Worm (Caenorhabditis elegans) whole organism, dauer: Measurements from ENCODE around the gene cyp-34A2.
"Not testable (repeated sequence)": the region's sequence is repeated elsewhere in the genome, so short reads cannot be mapped to it uniquely, and the experiment has no call there.

Source experiments
- unc-62 ChIP-seq: sonication (generic microtip); optimal IDR thresholded peaks from 2 replicates; lab custom pipeline; 2017; ENCODE audit warnings: missing biosample characterization, missing genetic modification reagents, missing genetic modification characterization

The cyp-34A2 gene

DNA sequence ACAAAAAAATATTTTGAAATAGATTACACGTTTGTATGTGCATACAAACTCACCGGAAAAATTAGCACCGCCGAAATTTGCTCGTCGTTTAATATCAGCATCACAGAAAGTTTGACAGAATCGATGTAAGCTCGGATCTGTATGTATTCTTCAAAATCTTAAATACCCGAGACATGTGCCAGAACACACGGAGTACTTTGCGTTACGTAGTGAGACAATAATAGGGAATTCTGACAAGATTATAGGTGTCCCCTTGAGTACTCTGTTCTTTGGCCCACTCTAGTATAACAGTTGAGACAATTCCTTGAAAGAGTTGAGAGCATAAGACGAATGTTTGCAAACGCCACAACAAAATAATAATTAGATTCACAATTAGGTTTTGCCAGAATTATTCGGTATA is 12.7 kb upstream of the cyp-34A2 start, which contains the start of gene srx-48:
TSS of gene srx-48 (minus strand) at position 101 of the 400 bp plus-strand sequence.
- no peak for TF ChIP-seq unc-62 (GFP tag; lab: Kevin White, UChicago)

DNA sequence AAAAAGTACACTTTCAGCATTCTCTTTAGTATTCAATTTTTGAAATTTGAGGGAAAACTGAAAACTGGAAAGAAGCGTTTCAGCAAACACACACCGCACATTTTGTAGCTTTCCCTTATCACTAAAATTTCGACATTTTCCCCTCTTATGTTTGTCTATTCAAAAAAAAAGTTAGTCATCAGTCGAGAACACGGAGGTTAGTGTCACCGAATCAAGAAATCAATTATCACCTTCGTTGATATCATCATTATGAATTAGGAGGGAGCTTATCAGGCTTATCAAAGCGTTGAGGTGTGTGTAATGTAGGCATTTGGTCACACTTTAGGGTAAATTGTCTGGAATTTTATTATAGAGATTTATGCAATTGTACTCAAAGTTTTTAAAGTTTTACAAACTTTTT is 7.7 kb upstream of the cyp-34A2 start, which contains the start of gene cpr-3:
TSS of gene cpr-3 (minus strand) at position 104 of the 400 bp plus-strand sequence.
- TF ChIP-seq unc-62 (GFP tag; lab: Kevin White, UChicago): no peak

DNA sequence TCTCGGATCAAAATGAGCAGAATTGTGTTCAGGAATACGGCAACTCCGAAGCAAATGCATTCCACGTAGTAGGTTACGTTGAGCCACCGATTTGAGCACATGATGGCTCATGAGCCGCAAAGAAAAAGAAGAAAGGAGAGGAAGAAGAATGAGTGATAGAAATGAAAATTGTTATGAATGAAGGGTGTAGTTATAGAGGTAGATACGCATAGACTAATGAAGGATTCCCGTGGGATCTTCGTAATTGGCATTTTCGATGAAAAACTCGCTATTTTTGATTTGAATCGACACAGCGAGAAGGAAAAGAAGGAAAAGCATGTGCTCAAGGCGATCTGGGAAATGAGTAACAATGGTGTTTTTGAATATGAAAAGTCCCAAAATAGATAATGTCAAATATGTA is 3.0 kb upstream of the cyp-34A2 start, which contains the start of gene str-96:
TSS of gene str-96 (minus strand) at position 101 of the 400 bp plus-strand sequence.
- no peak for TF ChIP-seq unc-62 (GFP tag; lab: Kevin White, UChicago)

DNA sequence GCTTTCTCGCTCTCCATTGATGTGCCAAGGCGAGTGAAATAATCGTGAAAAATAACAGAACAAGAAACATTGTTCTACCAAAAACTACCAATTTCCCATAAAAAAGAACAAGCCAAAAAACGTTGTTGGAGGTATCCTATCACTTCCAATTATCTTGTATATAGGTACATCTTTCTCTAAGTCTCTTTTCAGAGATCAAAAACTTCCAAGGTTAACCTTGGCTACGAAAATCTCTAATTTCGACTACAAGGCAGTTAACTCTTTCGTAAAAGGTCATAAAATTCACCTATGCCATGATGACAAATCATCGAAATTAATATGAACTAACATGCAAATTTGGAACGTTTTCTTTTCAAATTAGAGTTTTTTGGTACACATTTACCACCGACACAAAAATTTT is 3.0 kb downstream of the cyp-34A2 start, which contains the start of gene cyp-34A1:
TSS of gene cyp-34A1 (minus strand) at position 101 of the 400 bp plus-strand sequence.
- no peak for TF ChIP-seq unc-62 (GFP tag; lab: Kevin White, UChicago)

DNA sequence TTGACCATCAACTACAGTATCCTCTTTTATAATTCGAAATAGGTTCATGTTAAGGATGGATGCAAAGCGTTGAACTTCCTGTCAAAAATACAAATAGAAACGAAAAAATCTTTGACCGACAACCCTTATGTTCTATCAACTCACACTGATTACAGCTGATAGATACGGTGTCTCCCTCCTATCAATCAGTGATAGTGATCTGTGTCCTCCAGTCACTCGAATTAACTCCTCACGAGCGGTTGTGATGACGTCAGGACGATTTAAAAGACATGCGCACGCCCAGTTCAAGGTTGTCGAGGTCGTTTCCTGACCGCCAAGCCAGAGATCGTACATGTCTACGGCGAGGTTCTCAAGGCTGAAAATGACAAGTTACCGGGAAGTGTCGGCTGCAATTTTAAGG is 4.9 kb downstream of the cyp-34A2 start:
- no peak for TF ChIP-seq unc-62 (GFP tag; lab: Kevin White, UChicago)

DNA sequence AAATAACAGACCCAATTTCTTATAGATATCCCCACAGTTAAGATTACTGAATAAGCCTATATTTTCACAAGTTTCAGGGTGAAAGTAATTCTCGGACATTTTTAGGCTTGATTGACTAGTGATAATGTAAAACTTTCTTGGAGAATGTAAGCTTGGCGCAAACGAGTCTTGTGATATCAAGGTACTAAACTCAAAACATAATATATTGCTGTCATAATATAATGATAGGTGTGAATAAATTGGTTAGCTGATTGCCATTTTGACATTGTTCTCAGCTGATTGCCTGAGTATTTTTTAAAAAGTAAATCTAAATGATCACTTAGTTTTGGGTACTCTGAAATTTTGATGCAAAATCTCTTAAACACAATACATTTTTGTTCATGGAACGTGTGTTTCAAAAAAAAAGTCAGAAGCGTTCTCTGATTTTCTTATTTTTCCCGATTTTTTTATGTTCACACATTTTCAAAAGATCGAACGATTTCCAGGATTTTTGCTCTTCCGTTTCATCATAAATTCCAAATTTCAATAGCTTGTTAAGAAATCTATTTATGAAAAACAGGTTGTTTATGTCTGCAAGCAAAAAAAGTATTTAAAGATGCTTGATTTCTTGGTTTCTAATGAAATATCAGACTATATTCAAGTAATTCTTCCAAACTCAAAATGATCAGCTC is 9.5 kb downstream of the cyp-34A2 start, which contains the start of the genes srw-19 and srx-51:
TSS of gene srw-19 (minus strand) at position 101 of the 671 bp plus-strand sequence.
TSS of gene srx-51 (plus strand) at position 621 of the 671 bp plus-strand sequence.
- TF ChIP-seq unc-62 (GFP tag; lab: Kevin White, UChicago): no peak

DNA sequence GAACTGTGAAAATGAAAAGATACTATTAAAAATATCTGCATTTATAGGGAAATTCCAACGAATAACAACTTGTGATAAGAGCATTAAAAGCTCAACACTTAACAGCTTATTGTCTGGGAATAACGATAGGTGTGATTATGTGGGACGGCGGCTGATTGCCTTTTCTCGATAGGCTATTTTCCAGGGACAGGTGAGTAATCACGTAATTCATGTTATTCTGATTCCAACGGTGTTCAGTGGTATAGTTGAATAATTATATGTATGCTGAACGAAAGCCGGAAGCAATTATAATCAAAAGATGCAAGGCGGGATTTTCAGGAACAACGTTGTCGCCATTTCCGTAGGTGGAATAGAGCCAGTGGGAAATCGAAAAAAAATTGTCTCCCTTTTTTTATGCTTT is 14.0 kb downstream of the cyp-34A2 start, which contains the start of gene srw-17:
TSS of gene srw-17 (minus strand) at position 101 of the 400 bp plus-strand sequence.
- no peak for TF ChIP-seq unc-62 (GFP tag; lab: Kevin White, UChicago)

DNA sequence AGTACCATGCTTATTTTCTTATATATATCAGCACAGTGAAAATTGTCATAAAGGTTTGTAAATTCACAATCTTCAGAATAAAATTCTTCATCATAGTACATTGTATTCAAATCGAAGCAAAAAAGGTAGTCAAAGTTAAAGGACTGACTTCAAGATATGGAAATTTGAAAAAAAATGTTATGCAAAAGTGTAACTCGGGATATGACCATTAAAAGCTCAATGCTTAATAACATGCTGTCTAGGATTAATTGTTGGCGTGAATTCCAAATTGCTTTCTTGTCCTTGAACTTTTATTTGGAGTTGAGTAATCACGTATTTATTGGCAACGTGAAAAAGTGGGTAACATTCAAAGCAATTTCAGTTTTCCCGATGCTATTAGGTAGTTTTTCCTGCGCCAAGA is 16.1 kb downstream of the cyp-34A2 start, which contains the start of gene srw-16:
TSS of gene srw-16 (minus strand) at position 101 of the 400 bp plus-strand sequence.
- no peak for TF ChIP-seq unc-62 (GFP tag; lab: Kevin White, UChicago)

DNA sequence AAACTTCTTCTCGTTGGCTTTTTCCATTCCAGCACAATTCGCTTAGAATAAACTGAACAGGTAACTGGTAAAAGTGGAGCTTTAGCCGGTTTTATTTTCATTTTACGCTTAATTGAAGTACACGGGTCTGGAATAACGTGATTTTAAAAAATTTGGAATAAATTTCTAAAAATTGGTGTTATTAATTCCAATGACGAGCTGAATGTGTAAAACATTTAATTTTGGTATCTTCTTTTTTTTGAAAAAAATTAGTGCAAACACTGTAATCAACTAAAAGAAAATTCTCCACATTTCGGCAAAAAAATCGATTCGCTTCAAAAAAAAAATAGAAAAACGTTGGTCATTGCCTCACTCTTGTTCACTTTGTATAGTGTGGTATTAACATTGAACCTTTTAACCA is 18.6 kb downstream of the cyp-34A2 start, which contains the start of gene T10H4.4:
TSS of gene T10H4.4 (minus strand) at position 101 of the 400 bp plus-strand sequence.
- no peak for TF ChIP-seq unc-62 (GFP tag; lab: Kevin White, UChicago)

DNA sequence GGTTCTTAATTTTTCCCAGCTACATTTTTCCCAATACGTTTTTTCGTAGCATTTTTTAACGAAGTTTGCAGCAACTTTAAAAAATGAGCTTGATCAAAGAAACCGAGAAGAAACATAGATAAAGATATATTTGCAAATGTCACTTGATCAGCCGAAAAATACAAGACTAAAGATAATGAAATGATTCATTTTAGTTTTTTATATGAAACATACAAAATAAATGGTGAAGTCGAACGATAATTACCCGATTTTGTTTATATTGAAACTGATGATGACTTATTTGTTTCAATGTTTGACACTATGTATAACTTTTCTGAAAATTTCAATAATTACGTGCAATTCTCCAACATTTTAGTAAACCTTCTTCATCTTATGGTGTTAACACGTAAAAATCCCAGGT is 22.6 kb downstream of the cyp-34A2 start, which contains the start of gene srw-22:
TSS of gene srw-22 (plus strand) at position 301 of the 400 bp plus-strand sequence.
- no peak for TF ChIP-seq unc-62 (GFP tag; lab: Kevin White, UChicago)

DNA sequence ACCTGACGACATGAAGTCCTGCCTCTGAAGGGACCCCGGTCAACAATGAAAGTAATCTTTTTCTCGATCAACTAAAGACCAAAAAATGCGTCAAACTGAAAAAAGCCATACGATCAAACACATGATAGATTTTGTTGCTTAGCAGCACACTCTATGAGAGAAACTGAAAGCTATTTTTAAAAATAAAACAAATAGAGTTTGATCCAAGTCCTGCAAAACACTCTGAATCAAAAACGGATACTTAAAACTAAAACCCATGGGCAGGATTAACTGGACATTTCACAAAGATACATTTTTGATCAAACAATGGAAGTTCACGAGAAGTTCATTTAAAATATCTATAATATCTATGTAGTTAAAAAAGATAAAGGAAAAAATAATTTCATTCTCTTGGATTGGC is 23.5 kb downstream of the cyp-34A2 start, which contains the start of gene T10H4.13:
TSS of gene T10H4.13 (minus strand) at position 101 of the 400 bp plus-strand sequence.
- TF ChIP-seq unc-62 (GFP tag; lab: Kevin White, UChicago): no peak

DNA sequence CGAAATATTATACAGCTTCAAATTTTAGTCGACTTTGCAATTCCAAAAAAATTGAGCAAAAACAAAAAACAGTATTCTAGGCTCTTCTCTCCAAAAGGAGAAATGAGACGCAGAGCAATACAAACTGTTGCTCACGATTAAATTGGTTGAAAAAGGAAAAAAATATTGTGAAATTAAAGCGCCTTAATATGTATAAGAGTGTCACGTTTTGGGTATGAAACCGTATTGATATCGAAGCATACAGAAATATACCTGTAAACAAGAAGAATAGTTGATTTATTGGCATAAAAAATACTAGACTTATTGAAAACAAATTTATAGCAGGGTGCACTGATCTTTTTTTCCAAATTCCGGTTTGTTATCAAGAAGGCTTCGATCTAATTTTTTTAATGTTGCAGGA is 25.1 kb downstream of the cyp-34A2 start, which contains the start of gene M01B2.13:
TSS of gene M01B2.13 (minus strand) at position 101 of the 400 bp plus-strand sequence.
- TF ChIP-seq unc-62 (GFP tag; lab: Kevin White, UChicago): no peak

DNA sequence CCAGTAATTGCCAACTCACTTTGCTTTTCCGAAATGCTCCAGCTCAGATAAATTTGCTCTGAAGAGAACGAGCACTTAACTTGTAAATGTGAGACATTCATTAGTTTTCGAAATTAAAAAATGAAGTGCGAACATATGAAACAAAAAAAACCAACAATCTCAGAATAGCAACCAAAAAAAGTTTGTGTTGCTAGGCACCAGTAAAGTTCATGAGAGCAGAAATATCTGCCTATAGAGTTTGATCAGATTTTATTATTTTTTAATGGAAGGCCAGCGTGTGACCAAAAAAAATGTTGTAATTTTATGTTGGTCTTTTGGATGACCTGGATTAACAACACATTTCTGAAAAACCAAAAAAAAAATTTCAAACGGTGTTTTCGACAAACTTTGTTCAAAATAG is 26.8 kb downstream of the cyp-34A2 start, which contains the start of gene M01B2.12:
TSS of gene M01B2.12 (minus strand) at position 101 of the 400 bp plus-strand sequence.
- TF ChIP-seq unc-62 (GFP tag; lab: Kevin White, UChicago): no peak

DNA sequence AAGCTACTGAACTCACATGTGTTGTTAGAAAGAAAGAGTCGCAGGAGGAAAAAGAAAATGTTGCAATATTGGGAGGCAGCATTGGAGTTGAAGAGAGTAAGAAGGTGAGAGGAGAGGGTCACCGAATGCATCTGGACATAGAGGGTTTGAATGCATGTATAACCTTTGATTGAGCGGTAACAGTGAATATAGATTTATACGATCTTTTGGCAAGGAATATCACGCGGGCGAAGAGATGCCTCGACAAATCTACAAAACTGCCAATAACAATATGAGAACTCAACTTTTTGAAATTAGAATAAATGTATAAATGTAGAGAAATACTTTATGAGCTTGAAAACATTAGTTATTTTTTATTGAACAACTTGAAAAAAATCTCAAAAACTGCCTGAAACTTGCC is 28.6 kb downstream of the cyp-34A2 start, which contains the start of gene M01B2.10:
TSS of gene M01B2.10 (minus strand) at position 101 of the 400 bp plus-strand sequence.
- TF ChIP-seq unc-62 (GFP tag; lab: Kevin White, UChicago): not testable (repeated sequence)

DNA sequence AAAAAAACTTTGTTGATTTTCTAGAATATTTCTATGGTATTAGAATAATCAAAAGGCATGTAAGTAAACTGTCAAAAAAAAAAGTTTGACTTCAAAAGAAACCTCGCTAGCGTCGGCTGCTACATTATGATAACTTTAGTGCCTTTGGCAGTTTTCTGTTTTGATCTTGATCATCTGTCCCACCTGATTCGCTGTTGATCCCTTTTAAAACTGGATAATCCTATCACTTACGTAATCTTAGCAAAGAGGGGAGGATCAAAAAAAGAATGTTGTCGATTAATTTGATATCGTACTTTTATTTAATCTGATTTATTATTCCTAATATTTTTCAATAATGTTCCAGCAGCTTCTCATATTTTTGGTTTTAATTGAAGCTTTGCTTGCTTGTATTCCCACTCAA is 31.0 kb downstream of the cyp-34A2 start, which contains the start of gene M01B2.8:
TSS of gene M01B2.8 (plus strand) at position 301 of the 400 bp plus-strand sequence.
- no peak for TF ChIP-seq unc-62 (GFP tag; lab: Kevin White, UChicago)

DNA sequence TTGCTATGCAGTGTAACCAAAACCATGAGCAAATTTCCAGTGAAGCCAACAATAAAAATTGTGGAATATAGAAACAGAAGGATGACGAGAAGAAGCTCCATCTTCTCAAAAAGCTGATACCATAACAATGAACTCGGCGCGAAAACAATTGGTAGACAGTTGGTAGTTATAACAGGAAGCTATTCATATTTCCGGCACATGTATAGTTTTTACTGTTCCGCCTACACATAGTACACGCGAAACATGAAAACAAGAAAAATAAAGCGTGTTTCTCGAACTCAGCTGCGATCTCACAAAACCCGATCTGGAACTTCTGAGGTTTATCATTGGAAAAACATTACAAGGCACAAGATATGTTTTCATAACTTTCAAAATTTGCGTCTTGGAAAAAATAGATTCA is 31.8 kb downstream of the cyp-34A2 start, which contains the start of gene srsx-37:
TSS of gene srsx-37 (minus strand) at position 101 of the 400 bp plus-strand sequence.
- no peak for TF ChIP-seq unc-62 (GFP tag; lab: Kevin White, UChicago)
